Fruit fly (Drosophila melanogaster): ENCODE data around the gene CG43246.

Gene CG43246

DNA sequence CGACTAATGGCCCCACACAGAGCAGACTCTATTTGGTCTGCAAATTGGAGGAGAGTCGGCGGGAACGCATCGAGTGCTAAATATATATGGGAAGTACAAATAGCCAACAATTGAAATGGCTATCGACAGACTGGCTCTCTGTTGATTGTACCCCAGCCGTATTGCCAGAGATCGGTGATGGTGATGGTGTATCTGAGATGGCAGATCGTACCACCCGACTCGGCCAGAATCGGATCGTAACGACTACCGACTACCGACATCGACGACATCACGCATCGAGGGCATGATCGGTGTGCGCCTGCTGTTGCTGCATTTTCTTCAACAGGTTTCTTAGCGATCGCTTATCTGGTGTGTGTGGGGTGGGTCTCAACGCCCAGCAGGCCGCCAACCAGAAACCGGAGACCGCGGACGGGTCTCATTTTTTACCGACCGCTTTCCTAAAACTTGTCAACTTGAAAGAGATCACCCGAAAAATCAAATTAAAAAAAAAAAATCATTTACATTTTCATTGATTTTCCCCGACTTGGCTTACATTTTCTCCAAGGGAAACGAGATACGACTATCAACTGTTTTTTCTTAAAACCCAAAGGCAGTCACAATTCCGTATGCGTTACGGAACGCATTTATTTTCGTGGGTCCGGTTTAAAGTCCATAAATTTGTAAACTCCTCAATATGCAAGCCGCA, 7.7 kb downstream of the CG43246 start (continued):
- TF ChIP-seq Dll (GFP tag; IDR thresholded peaks at IDR 0.05; ENCODE audit: partially characterized antibody), result no peak
- TF ChIP-seq Rfx (GFP tag; IDR thresholded peaks at IDR 0.05), result 0 out of 2 replicates have a peak, but pooled peaks have one; percentile 9
- TF ChIP-seq org-1 (GFP tag; optimal IDR thresholded peaks at IDR 0.05), result no peak
- TF ChIP-seq chm (GFP tag; IDR thresholded peaks at IDR 0.05), result 0 out of 2 replicates have a peak, but pooled peaks have one; percentile 57
- TF ChIP-seq gce (GFP tag; IDR thresholded peaks at IDR 0.05), result no peak; the same call in 2 of the 3 replicates
- TF ChIP-seq salm (tag; optimal IDR thresholded peaks at IDR 0.05), result no peak
- no peak for TF ChIP-seq CG2116 (GFP tag; optimal IDR thresholded peaks at IDR 0.05)
- TF ChIP-seq cato (GFP tag; optimal IDR thresholded peaks at IDR 0.05; ENCODE audit: borderline replicate concordance), result no peak
- 0 out of 2 replicates have a peak, but pooled peaks have one; percentile 50 for TF ChIP-seq Atf6 (GFP tag; IDR thresholded peaks at IDR 0.05)
- TF ChIP-seq sim (GFP tag; IDR thresholded peaks at IDR 0.05), result no peak
- TF ChIP-seq CG10979 (tag; optimal IDR thresholded peaks at IDR 0.05), result no peak
- peak; percentile 5 for TF ChIP-seq CG8290 (GFP tag; optimal IDR thresholded peaks at IDR 0.05)
- peak in 1 of 2 experiments; percentile 84 for TF ChIP-seq CG8290 (tag; optimal IDR thresholded peaks at IDR 0.05)
- TF ChIP-seq eyg (GFP tag; optimal IDR thresholded peaks at IDR 0.05), result no peak
- TF ChIP-seq CG7271 (tag; optimal IDR thresholded peaks at IDR 0.05), result no peak
- TF ChIP-seq CG12659 (GFP tag; optimal IDR thresholded peaks at IDR 0.05), result peak; percentile 4
- peak; percentile 1 for TF ChIP-seq CG17568 (GFP tag; optimal IDR thresholded peaks at IDR 0.05)
- peak; percentile 0 for TF ChIP-seq gem (tag; optimal IDR thresholded peaks at IDR 0.05)
- TF ChIP-seq CG42726 (GFP tag; IDR thresholded peaks at IDR 0.05; ENCODE audit: partially characterized antibody), result no peak
- no peak for TF ChIP-seq Vsx1 (GFP tag; optimal IDR thresholded peaks at IDR 0.05)
- no peak for TF ChIP-seq wor (GFP tag; IDR thresholded peaks at IDR 0.05)
- TF ChIP-seq CG11456 (GFP tag; IDR thresholded peaks at IDR 0.05), result no peak
- TF ChIP-seq NFAT (GFP tag; IDR thresholded peaks at IDR 0.05), result no peak
- TF ChIP-seq CG15011 (GFP tag; optimal IDR thresholded peaks at IDR 0.05), result no peak
- no peak for TF ChIP-seq D19B (GFP tag; optimal IDR thresholded peaks at IDR 0.05)
- TF ChIP-seq Fer3 (tag; optimal IDR thresholded peaks at IDR 0.05), result peak; percentile 8
- TF ChIP-seq CG16779 (GFP tag; IDR thresholded peaks at IDR 0.05), result no peak
- no peak for TF ChIP-seq CG13624 (GFP tag; optimal IDR thresholded peaks at IDR 0.05)
- TF ChIP-seq pzg (GFP tag; optimal IDR thresholded peaks at IDR 0.05), result no peak
- peak; percentile 60; the same call in 1 of the 2 replicates for TF ChIP-seq tna (GFP tag; IDR thresholded peaks at IDR 0.05; ENCODE audit: partially characterized antibody)
- no peak for TF ChIP-seq Tbp (GFP tag; optimal IDR thresholded peaks at IDR 0.05)
- TF ChIP-seq bsh (GFP tag; optimal IDR thresholded peaks at IDR 0.05), result peak in 1 of 2 experiments; percentile 33
- TF ChIP-seq CG14710 (tag; optimal IDR thresholded peaks at IDR 0.05), result no peak
- no peak for TF ChIP-seq CG11695 (GFP tag; IDR thresholded peaks at IDR 0.05)
- TF ChIP-seq corto (GFP tag; optimal IDR thresholded peaks at IDR 0.05), result no peak
- no peak for TF ChIP-seq gsb-n (tag; optimal IDR thresholded peaks at IDR 0.05)
- no peak for TF ChIP-seq pan (optimal IDR thresholded peaks at IDR 0.05)
- TF ChIP-seq pan (GFP tag; optimal IDR thresholded peaks at IDR 0.05 in 1 of 2, IDR thresholded peaks at IDR 0.05 in 1 of 2), result peak in 1 of 2 experiments; percentile 50
- no peak for TF ChIP-seq Hr51 (GFP tag; optimal IDR thresholded peaks at IDR 0.05)
- TF ChIP-seq CG33557 (GFP tag; optimal IDR thresholded peaks at IDR 0.05), result no peak
- TF ChIP-seq CG9817 (tag; optimal IDR thresholded peaks at IDR 0.05), result no peak
- 0 out of 3 replicates have a peak, but pooled peaks have one; percentile 13 for TF ChIP-seq knrl (GFP tag; IDR thresholded peaks at IDR 0.05; ENCODE audit: partially characterized antibody)
- no peak for TF ChIP-seq kay (GFP tag; optimal IDR thresholded peaks at IDR 0.05)
- no peak for TF ChIP-seq CG11398 (GFP tag; optimal IDR thresholded peaks at IDR 0.05)
- no peak for TF ChIP-seq gfzf (GFP tag; optimal IDR thresholded peaks at IDR 0.05)
- no peak for TF ChIP-seq nmo (GFP tag; optimal IDR thresholded peaks at IDR 0.05)
- TF ChIP-seq CG18262 (tag; optimal IDR thresholded peaks at IDR 0.05), result no peak
- TF ChIP-seq CG2875 (GFP tag; optimal IDR thresholded peaks at IDR 0.05), result no peak
- TF ChIP-seq CG8478 (optimal IDR thresholded peaks at IDR 0.05), result no peak
